Fruit fly (Drosophila melanogaster) whole organism, embryonic: ENCODE data around the gene alpha-PheRS.

ENCODE experiments used
- CG10543 ChIP-seq: fragments of 200-800 bp; sonication (Bioruptor generic); optimal IDR thresholded peaks from 3 replicates; lab custom pipeline; 2017; ENCODE audit warnings: missing biosample characterization, mild to moderate bottlenecking, missing genetic modification characterization, moderate library complexity
- CG10959 ChIP-seq: fragments of 200-800 bp; sonication (Bioruptor generic); IDR thresholded peaks from 2 replicates; pipeline ENCODE4 v1.3.6; 2022; ENCODE audit warnings: missing biosample characterization, missing genetic modification characterization
- CG11504 ChIP-seq: fragments of 200-800 bp; sonication (Bioruptor generic); optimal IDR thresholded peaks from 3 replicates; lab custom pipeline; 2019; ENCODE audit warnings: missing biosample characterization, mild to moderate bottlenecking, missing genetic modification characterization, moderate library complexity
- CG12071 ChIP-seq: fragments of 200-800 bp; sonication (Bioruptor generic); optimal IDR thresholded peaks from 3 replicates; lab custom pipeline; 2018; ENCODE audit warnings: missing biosample characterization, mild to moderate bottlenecking, missing genetic modification characterization
- CG13894 ChIP-seq: fragments of 200-800 bp; sonication (Bioruptor generic); optimal IDR thresholded peaks from 3 replicates; lab custom pipeline; 2018; ENCODE audit warnings: missing biosample characterization, mild to moderate bottlenecking, missing genetic modification characterization, moderate library complexity
- CG14667 ChIP-seq: fragments of 200-800 bp; sonication (Bioruptor generic); IDR thresholded peaks from 2 replicates; pipeline ENCODE4 v1.3.6; 2022; ENCODE audit warnings: missing biosample characterization, missing genetic modification characterization
- CG14710 ChIP-seq: fragments of 200-800 bp; sonication (Bioruptor generic); optimal IDR thresholded peaks from 3 replicates; lab custom pipeline; 2019; ENCODE audit warnings: missing biosample characterization, mild to moderate bottlenecking, missing genetic modification characterization, moderate library complexity
- CG14860 ChIP-seq: fragments of 200-800 bp; sonication (Bioruptor generic); IDR thresholded peaks from 3 replicates; pipeline ENCODE4 v1.3.6; 2022; ENCODE audit warnings: missing biosample characterization, missing genetic modification characterization; ENCODE audit not compliant: partially characterized antibody
- CG17186 ChIP-seq: fragments of 200-800 bp; sonication (Bioruptor generic); optimal IDR thresholded peaks from 3 replicates; lab custom pipeline; 2017; ENCODE audit warnings: missing biosample characterization, missing genetic modification reagents, missing genetic modification characterization
- CG17912 ChIP-seq: fragments of 200-800 bp; sonication (Bioruptor generic); optimal IDR thresholded peaks from 2 replicates; lab custom pipeline; 2018; ENCODE audit warnings: missing biosample characterization, mild to moderate bottlenecking, missing genetic modification characterization
- CG2129 ChIP-seq: fragments of 200-800 bp; sonication (Bioruptor generic); IDR thresholded peaks from 2 replicates; pipeline ENCODE4 v1.3.6; 2022; ENCODE audit warnings: missing biosample characterization, missing genetic modification characterization; ENCODE audit not compliant: partially characterized antibody
- CG2712 ChIP-seq: fragments of 200-800 bp; optimal IDR thresholded peaks from 3 replicates; lab custom pipeline; 2019; ENCODE audit warnings: missing biosample characterization, mild to moderate bottlenecking, missing genetic modification characterization, moderate library complexity
- CG30431 ChIP-seq: fragments of 200-800 bp; sonication (Bioruptor generic); optimal IDR thresholded peaks from 2 replicates; lab custom pipeline; 2017; ENCODE audit warnings: missing biosample characterization, missing genetic modification characterization
- CG32532 ChIP-seq: fragments of 200-800 bp; sonication (Bioruptor generic); IDR thresholded peaks from 2 replicates; pipeline ENCODE4 v1.3.6; 2022; ENCODE audit warnings: missing biosample characterization, missing genetic modification characterization
- CG3838 ChIP-seq: fragments of 200-800 bp; sonication (Bioruptor generic); optimal IDR thresholded peaks from 3 replicates; lab custom pipeline; 2016; ENCODE audit warnings: missing biosample characterization, missing genetic modification characterization
- CG4617 ChIP-seq: fragments of 200-800 bp; sonication (Bioruptor generic); optimal IDR thresholded peaks from 3 replicates; lab custom pipeline; 2016; ENCODE audit warnings: missing biosample characterization, missing genetic modification characterization, borderline replicate concordance
- CG9215 ChIP-seq: fragments of 200-800 bp; sonication (Bioruptor generic); IDR thresholded peaks from 2 replicates; pipeline ENCODE4 v1.3.6; 2022; ENCODE audit warnings: missing biosample characterization, missing genetic modification characterization
- CG9797 ChIP-seq: fragments of 200-800 bp; sonication (Bioruptor generic); optimal IDR thresholded peaks from 3 replicates; lab custom pipeline; 2018; ENCODE audit warnings: missing biosample characterization, mild to moderate bottlenecking, missing genetic modification characterization
- Chrac-16 ChIP-seq: fragments of 200-800 bp; sonication (Bioruptor generic); optimal IDR thresholded peaks from 3 replicates; lab custom pipeline; 2016; ENCODE audit warnings: missing biosample characterization, missing genetic modification characterization
- Deaf1 ChIP-seq: fragments of 200-800 bp; optimal IDR thresholded peaks from 3 replicates; lab custom pipeline; 2019; ENCODE audit warnings: missing biosample characterization, mild to moderate bottlenecking, missing genetic modification characterization, moderate library complexity
- Dip2 ChIP-seq: fragments of 200-800 bp; sonication (Bioruptor generic); IDR thresholded peaks from 2 replicates; pipeline ENCODE4 v1.3.6; 2022; ENCODE audit warnings: missing biosample characterization, missing genetic modification characterization
- H15 ChIP-seq: fragments of 200-800 bp; sonication (Bioruptor generic); IDR thresholded peaks from 3 replicates; pipeline ENCODE4 v1.3.6; 2022; ENCODE audit warnings: missing biosample characterization, missing genetic modification characterization
- Hmx ChIP-seq: fragments of 200-800 bp; sonication (Bioruptor generic); optimal IDR thresholded peaks from 2 replicates; lab custom pipeline; 2016; ENCODE audit warnings: missing biosample characterization, missing genetic modification characterization
- Hr51 ChIP-seq, 2 experiments: fragments of 200-800 bp; sonication (Bioruptor generic); optimal IDR thresholded peaks; 2 replicates in 1 of 2; 3 replicates in 1 of 2; lab custom pipeline; 2016 to 2018; ENCODE audit warnings: missing biosample characterization in 2 of 2, missing genetic modification characterization in 2 of 2, mild to moderate bottlenecking in 1 of 2, moderate library complexity in 1 of 2
- MBD-R2 ChIP-seq: fragments of 200-800 bp; sonication (Bioruptor generic); IDR thresholded peaks from 2 replicates; pipeline ENCODE4 v1.3.6; 2022; ENCODE audit warnings: missing biosample characterization, missing genetic modification characterization
- MESR4 ChIP-seq: fragments of 200-800 bp; sonication (Bioruptor generic); optimal IDR thresholded peaks from 2 replicates; lab custom pipeline; 2018; ENCODE audit warnings: missing biosample characterization, mild to moderate bottlenecking, missing genetic modification characterization, moderate library complexity
- Med ChIP-seq: fragments of 200-800 bp; sonication (Bioruptor generic); peaks from one replicate; lab custom pipeline; 2016; ENCODE audit warnings: missing biosample characterization, missing genetic modification characterization, mild to moderate bottlenecking, inconsistent platforms, moderate library complexity
- Poxn ChIP-seq: fragments of 200-800 bp; sonication (Bioruptor generic); IDR thresholded peaks from 2 replicates; pipeline ENCODE4 v1.3.6; 2022; ENCODE audit warnings: missing biosample characterization, missing genetic modification characterization
- Ptx1 ChIP-seq: fragments of 200-800 bp; sonication (Bioruptor generic); IDR thresholded peaks from 2 replicates; pipeline ENCODE4 v1.3.6; 2022; ENCODE audit warnings: missing biosample characterization, missing genetic modification characterization
- Scr ChIP-seq: fragments of 200-800 bp; sonication (Bioruptor generic); IDR thresholded peaks from 2 replicates; pipeline ENCODE4 v1.3.6; 2022; ENCODE audit warnings: missing biosample characterization, missing genetic modification characterization; ENCODE audit not compliant: partially characterized antibody
- Side ChIP-seq: fragments of 200-800 bp; sonication (Bioruptor generic); optimal IDR thresholded peaks from 2 replicates; lab custom pipeline; 2016; ENCODE audit warnings: missing biosample characterization, missing genetic modification characterization
- Sry-δ ChIP-seq: fragments of 200-800 bp; sonication (Bioruptor generic); optimal IDR thresholded peaks from 2 replicates; lab custom pipeline; 2016; ENCODE audit warnings: missing biosample characterization, missing genetic modification characterization
- TFAM ChIP-seq: fragments of 200-800 bp; sonication (Bioruptor generic); optimal IDR thresholded peaks from 2 replicates; lab custom pipeline; 2017; ENCODE audit warnings: missing biosample characterization, missing genetic modification characterization, inconsistent platforms
- ac ChIP-seq: fragments of 200-800 bp; sonication (Bioruptor generic); optimal IDR thresholded peaks from 3 replicates; lab custom pipeline; 2017; ENCODE audit warnings: missing biosample characterization, mild to moderate bottlenecking, missing genetic modification characterization
- ato ChIP-seq: fragments of 200-800 bp; sonication (Bioruptor generic); IDR thresholded peaks from 2 replicates; pipeline ENCODE4 v1.3.6; 2022; ENCODE audit warnings: missing biosample characterization, missing genetic modification characterization; ENCODE audit not compliant: partially characterized antibody
- btn ChIP-seq: fragments of 200-800 bp; sonication (Bioruptor generic); optimal IDR thresholded peaks from 2 replicates; lab custom pipeline; 2016; ENCODE audit warnings: missing biosample characterization, missing genetic modification characterization
- cas ChIP-seq: fragments of 200-800 bp; sonication (Bioruptor generic); IDR thresholded peaks from 2 replicates; pipeline ENCODE4 v1.3.6; 2022; ENCODE audit warnings: missing biosample characterization, missing genetic modification characterization
- ci ChIP-seq: fragments of 200-800 bp; sonication (Bioruptor generic); IDR thresholded peaks from 3 replicates; pipeline ENCODE4 v1.3.6; 2022; ENCODE audit warnings: missing biosample characterization, missing genetic modification characterization
- dimm ChIP-seq: fragments of 200-800 bp; sonication (Bioruptor generic); IDR thresholded peaks from 2 replicates; pipeline ENCODE4 v1.3.6; 2022; ENCODE audit warnings: missing biosample characterization, missing genetic modification characterization
- eyg ChIP-seq: fragments of 200-800 bp; sonication (Bioruptor generic); optimal IDR thresholded peaks from 3 replicates; lab custom pipeline; 2016; ENCODE audit warnings: missing biosample characterization, missing genetic modification characterization
- klu ChIP-seq: fragments of 200-800 bp; sonication (Bioruptor generic); IDR thresholded peaks from 2 replicates; pipeline ENCODE4 v1.3.6; 2022; ENCODE audit warnings: missing biosample characterization, missing genetic modification characterization
- lmd ChIP-seq: fragments of 200-800 bp; sonication (Bioruptor generic); IDR thresholded peaks from 2 replicates; pipeline ENCODE4 v1.3.6; 2022; ENCODE audit warnings: missing biosample characterization, missing genetic modification characterization
- phol ChIP-seq: fragments of 200-800 bp; sonication (Bioruptor generic); optimal IDR thresholded peaks from 3 replicates; lab custom pipeline; 2018; ENCODE audit warnings: missing biosample characterization, mild to moderate bottlenecking, missing genetic modification characterization, moderate library complexity
- pros ChIP-seq: fragments of 200-800 bp; sonication (Bioruptor generic); optimal IDR thresholded peaks from 3 replicates; lab custom pipeline; 2019; ENCODE audit warnings: missing biosample characterization, mild to moderate bottlenecking, missing genetic modification characterization, moderate library complexity
- ro ChIP-seq: fragments of 200-800 bp; sonication (Bioruptor generic); IDR thresholded peaks from 2 replicates; pipeline ENCODE4 v1.3.6; 2022; ENCODE audit warnings: missing biosample characterization, missing genetic modification characterization
- row ChIP-seq: fragments of 200-800 bp; sonication (Bioruptor generic); IDR thresholded peaks from 3 replicates; pipeline ENCODE4 v1.3.6; 2022; ENCODE audit warnings: missing biosample characterization, missing genetic modification characterization
- run ChIP-seq: fragments of 200-800 bp; sonication (Bioruptor generic); optimal IDR thresholded peaks from 3 replicates; lab custom pipeline; 2018; ENCODE audit warnings: missing biosample characterization, mild to moderate bottlenecking, missing genetic modification characterization
- sisA ChIP-seq: fragments of 200-800 bp; sonication (Bioruptor generic); IDR thresholded peaks from 2 replicates; pipeline ENCODE4 v1.3.6; 2022; ENCODE audit warnings: missing biosample characterization, missing genetic modification characterization
- sob ChIP-seq: fragments of 200-800 bp; sonication (Bioruptor generic); IDR thresholded peaks from 2 replicates; pipeline ENCODE4 v1.3.6; 2022; ENCODE audit warnings: missing biosample characterization, missing genetic modification characterization
- sqz ChIP-seq: fragments of 200-800 bp; sonication (Bioruptor generic); optimal IDR thresholded peaks from 3 replicates; lab custom pipeline; 2018; ENCODE audit warnings: missing biosample characterization, mild to moderate bottlenecking, missing genetic modification characterization
- unc-4 ChIP-seq: fragments of 200-800 bp; sonication (Bioruptor generic); IDR thresholded peaks from 2 replicates; pipeline ENCODE4 v1.3.6; 2022; ENCODE audit warnings: missing biosample characterization, missing genetic modification characterization; ENCODE audit not compliant: partially characterized antibody
- zen ChIP-seq: fragments of 200-800 bp; sonication (Bioruptor generic); optimal IDR thresholded peaks from 3 replicates; lab custom pipeline; 2018; ENCODE audit warnings: missing biosample characterization, mild to moderate bottlenecking, missing genetic modification characterization, moderate library complexity

Gene alpha-PheRS

DNA sequence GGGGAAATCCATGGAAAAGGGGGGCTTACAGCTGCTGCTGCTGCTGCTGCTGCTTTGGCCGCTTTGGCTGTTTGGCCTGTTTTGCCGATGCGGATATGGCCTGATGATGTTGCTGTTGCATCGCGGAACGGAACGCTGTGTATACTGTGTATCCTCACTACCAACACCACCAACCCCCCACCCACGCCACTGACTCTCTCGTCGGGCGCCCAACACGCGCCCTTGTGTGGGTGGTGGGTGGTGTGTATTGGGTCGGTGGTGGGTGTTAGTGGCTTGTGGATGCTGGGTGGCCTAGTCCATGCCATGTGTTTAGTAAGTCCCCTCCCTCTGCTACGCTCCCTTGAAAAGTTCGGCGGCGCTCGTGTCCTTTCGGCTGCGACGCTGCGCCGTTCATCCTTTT lies 32.3 kb upstream of the alpha-PheRS start:
- TF ChIP-seq sqz (no peak), sob (0 out of 2 replicates have a peak, but pooled peaks have one; percentile 30), CG9797 (GFP tag; lab: Kevin White, UChicago) (no peak), unc-4 (GFP tag; lab: Robert Waterston, UW) (no peak), CG4617 (GFP tag; lab: Kevin White, UChicago) (no peak), CG13894 (tag; lab: Kevin White, UChicago) (peak; percentile 19), CG2129 (GFP tag; lab: Robert Waterston, UW) (no peak), CG12071 (GFP tag; lab: Kevin White, UChicago) (peak; percentile 29), TFAM (GFP tag; lab: Kevin White, UChicago) (no peak), CG14667 (GFP tag; lab: Robert Waterston, UW) (no peak), ato (GFP tag; lab: Robert Waterston, UW) (no peak), phol (tag; lab: Kevin White, UChicago) (no peak), MBD-R2 (peak; percentile 22; the same call in 1 of the 2 replicates), ci (peak; percentile 52; the same call in 2 of the 3 replicates), Med (GFP tag; lab: Kevin White, UChicago) (peak; percentile 81), CG17912 (GFP tag; lab: Kevin White, UChicago) (no peak), row (GFP tag; lab: Robert Waterston, UW) (0 out of 3 replicates have a peak, but pooled peaks have one; percentile 13), Ptx1 (GFP tag; lab: Robert Waterston, UW) (no peak), Hmx (GFP tag; lab: Kevin White, UChicago) (no peak), CG2712 (no peak), CG3838 (GFP tag; lab: Kevin White, UChicago) (no peak), ac (GFP tag; lab: Kevin White, UChicago) (no peak), MESR4 (no peak), Sry-δ (GFP tag; lab: Kevin White, UChicago) (no peak), CG9215 (no peak), dimm (GFP tag; lab: Robert Waterston, UW) (no peak), CG10543 (GFP tag; lab: Kevin White, UChicago) (no peak), eyg (GFP tag; lab: Kevin White, UChicago) (no peak), Deaf1 (peak; percentile 79), run (no peak), H15 (no peak), CG14860 (GFP tag; lab: Robert Waterston, UW) (no peak), klu (GFP tag; lab: Robert Waterston, UW) (no peak), Poxn (GFP tag; lab: Robert Waterston, UW) (no peak), Side (GFP tag; lab: Kevin White, UChicago) (no peak), Scr (GFP tag; lab: Robert Waterston, UW) (no peak), Chrac-16 (GFP tag; lab: Kevin White, UChicago) (no peak), CG30431 (no peak), sisA (GFP tag; lab: Robert Waterston, UW) (no peak), ro (GFP tag; lab: Robert Waterston, UW) (no peak), CG10959 (no peak), cas (GFP tag; lab: Robert Waterston, UW) (no peak), CG17186 (GFP tag; lab: Kevin White, UChicago) (no peak), zen (tag; lab: Kevin White, UChicago) (no peak), pros (no peak), btn (no peak), Dip2 (GFP tag; lab: Robert Waterston, UW) (no peak), lmd (GFP tag; lab: Robert Waterston, UW) (no peak), CG32532 (GFP tag; lab: Robert Waterston, UW) (peak; percentile 20; the same call in 1 of the 2 replicates), CG11504 (tag; lab: Kevin White, UChicago) (no peak), Hr51 (GFP tag; optimal IDR thresholded peaks at IDR 0.05; lab: Kevin White, UChicago) (no peak), CG14710 (tag; lab: Kevin White, UChicago) (no peak)
